Worm (Caenorhabditis elegans) whole organism, mixed stage, embryonic: ENCODE data around the gene fbxb-61.

Source experiments
- lsy-2 ChIP-seq: fragments of 150-350 bp; optimal IDR thresholded peaks from 2 replicates; lab custom pipeline; 2014; ENCODE audit warnings: missing biosample characterization, missing genetic modification characterization
- nhr-2 ChIP-seq: fragments of 150-350 bp; optimal IDR thresholded peaks from 2 replicates; lab custom pipeline; 2014; ENCODE audit warnings: missing biosample characterization, missing genetic modification characterization
- pha-4 ChIP-seq: fragments of 150-350 bp; optimal IDR thresholded peaks from 2 replicates; lab custom pipeline; 2018; ENCODE audit warnings: missing biosample characterization, missing genetic modification reagents, missing genetic modification characterization
- sem-2 ChIP-seq: fragments of 200-800 bp; sonication (Bioruptor generic); optimal IDR thresholded peaks from 2 replicates; lab custom pipeline; 2018; ENCODE audit warnings: mild to moderate bottlenecking, missing genetic modification characterization, missing compliant biosample characterization
- snpc-4 ChIP-seq: fragments of 150-350 bp; optimal IDR thresholded peaks from 2 replicates; lab custom pipeline; 2014; ENCODE audit warnings: missing biosample characterization, missing genetic modification characterization
- unc-62 ChIP-seq: fragments of 150-350 bp; optimal IDR thresholded peaks from 2 replicates; lab custom pipeline; 2014; ENCODE audit warnings: missing biosample characterization, missing genetic modification reagents, missing genetic modification characterization

- TF ChIP-seq sem-2 (no peak), nhr-2 (tag; lab: Kevin White, UChicago) (no peak), lsy-2 (tag; lab: Kevin White, UChicago) (no peak), pha-4 (tag; lab: Kevin White, UChicago) (no peak), snpc-4 (no peak), unc-62 (no peak)
Measured at ce11 chrV:19282314-19282713, 21.6 kb upstream of the fbxb-61 start, which contains the start of gene fbxb-117.
